Worm (Caenorhabditis elegans) whole organism, L1 larva: ENCODE results near the gene Y46G5A.22.

ENCODE experiments used
- C16A3.4 ChIP-seq: fragments of 150-350 bp; optimal IDR thresholded peaks from 2 replicates; lab custom pipeline; 2014; ENCODE audit warnings: missing biosample characterization, missing genetic modification characterization
- C34B4.2 ChIP-seq: sonication (generic microtip); optimal IDR thresholded peaks from 2 replicates; lab custom pipeline; 2017; ENCODE audit warnings: mild to moderate bottlenecking, missing genetic modification characterization, missing compliant biosample characterization
- ama-1 ChIP-seq: fragments of 150-350 bp; optimal IDR thresholded peaks from 2 replicates; lab custom pipeline; 2014
- ceh-8 ChIP-seq: fragments of 200-800 bp; sonication (Bioruptor generic); optimal IDR thresholded peaks from 2 replicates; lab custom pipeline; 2018; ENCODE audit warnings: mild to moderate bottlenecking, missing genetic modification characterization, moderate library complexity, missing compliant biosample characterization
- ceh-82 ChIP-seq, 3 experiments: fragments of 150-350 bp in 1 of 3; sonication (generic microtip) in 2 of 3; optimal IDR thresholded peaks; 2 replicates each; lab custom pipeline; 2014 to 2017; ENCODE audit warnings: missing biosample characterization in 3 of 3, missing genetic modification characterization in 3 of 3
- efl-1 ChIP-seq, 4 experiments: fragments of 150-350 bp; optimal IDR thresholded peaks in 3 of 4; peaks in 1 of 4; 1 replicate in 1 of 4; 2 replicates in 3 of 4; lab custom pipeline; 2014; ENCODE audit warnings: missing biosample characterization in 2 of 4, missing genetic modification characterization in 2 of 4, missing genetic modification reagents in 2 of 4
- elt-2 ChIP-seq: sonication (generic microtip); optimal IDR thresholded peaks from 2 replicates; lab custom pipeline; 2016; ENCODE audit warnings: missing genetic modification characterization, mild to moderate bottlenecking, inconsistent platforms, missing compliant biosample characterization, missing genetic modification reagents
- elt-3 ChIP-seq, 6 experiments: fragments of 150-350 bp in 1 of 6; sonication (generic microtip); optimal IDR thresholded peaks; 2 replicates each; lab custom pipeline; 2017 to 2018; ENCODE audit warnings: missing biosample characterization in 6 of 6, missing genetic modification characterization in 6 of 6, inconsistent platforms in 1 of 6
- fkh-10 ChIP-seq: sonication (generic microtip); optimal IDR thresholded peaks from 2 replicates; lab custom pipeline; 2017; ENCODE audit warnings: missing biosample characterization, missing genetic modification reagents, missing genetic modification characterization
- fkh-4 ChIP-seq: sonication (generic microtip); optimal IDR thresholded peaks from 2 replicates; lab custom pipeline; 2016; ENCODE audit warnings: missing compliant biosample characterization, missing genetic modification characterization, borderline replicate concordance
- fos-1 ChIP-seq: fragments of 150-350 bp; optimal IDR thresholded peaks from 2 replicates; lab custom pipeline; 2014; ENCODE audit warnings: missing biosample characterization, missing genetic modification characterization
- grh-1 ChIP-seq: fragments of 200-800 bp; sonication (Bioruptor generic); IDR thresholded peaks from 2 replicates; pipeline ENCODE4 v1.3.6; 2022; ENCODE audit warnings: missing genetic modification reagents, missing genetic modification characterization, missing compliant biosample characterization
- isw-1 ChIP-seq: fragments of 200-800 bp; sonication (Bioruptor generic); IDR thresholded peaks from 2 replicates; pipeline ENCODE4 v1.3.6; 2022; ENCODE audit warnings: missing genetic modification characterization, missing compliant biosample characterization
- jun-1 ChIP-seq: fragments of 150-350 bp; optimal IDR thresholded peaks from 2 replicates; lab custom pipeline; 2014; ENCODE audit warnings: missing biosample characterization, missing genetic modification reagents, missing genetic modification characterization
- lin-13 ChIP-seq: fragments of 150-350 bp; optimal IDR thresholded peaks from 2 replicates; lab custom pipeline; 2014; ENCODE audit warnings: missing biosample characterization, missing genetic modification reagents, missing genetic modification characterization
- lin-14 ChIP-seq: fragments of 200-800 bp; sonication (Bioruptor generic); optimal IDR thresholded peaks from 2 replicates; lab custom pipeline; 2018; ENCODE audit warnings: mild to moderate bottlenecking, missing genetic modification characterization, moderate library complexity, missing compliant biosample characterization
- lin-35 ChIP-seq, 2 experiments: fragments of 150-350 bp; optimal IDR thresholded peaks; 2 replicates each; lab custom pipeline; 2014; ENCODE audit warnings: missing biosample characterization in 2 of 2, missing genetic modification characterization in 2 of 2, missing genetic modification reagents in 2 of 2
- lin-39 ChIP-seq: fragments of 150-350 bp; optimal IDR thresholded peaks from 2 replicates; lab custom pipeline; 2014; ENCODE audit warnings: missing biosample characterization, missing genetic modification reagents, missing genetic modification characterization
- mdl-1 ChIP-seq, 2 experiments: fragments of 150-350 bp; optimal IDR thresholded peaks; 2 replicates each; lab custom pipeline; 2014 to 2017; ENCODE audit warnings: missing biosample characterization in 2 of 2, missing genetic modification characterization in 2 of 2, inconsistent platforms in 1 of 2
- nhr-11 ChIP-seq: fragments of 150-350 bp; optimal IDR thresholded peaks from 2 replicates; lab custom pipeline; 2014; ENCODE audit warnings: missing biosample characterization, missing genetic modification characterization
- nhr-19 ChIP-seq: fragments of 200-800 bp; sonication (Bioruptor generic); conservative IDR thresholded peaks from 2 replicates; pipeline ENCODE4 v1.3.6; 2022; ENCODE audit warnings: missing genetic modification characterization, missing compliant biosample characterization
- nhr-237 ChIP-seq: fragments of 150-350 bp; optimal IDR thresholded peaks from 2 replicates; lab custom pipeline; 2014; ENCODE audit warnings: missing biosample characterization, missing genetic modification characterization
- nhr-28 ChIP-seq: fragments of 150-350 bp; optimal IDR thresholded peaks from 2 replicates; lab custom pipeline; 2014; ENCODE audit warnings: missing biosample characterization, missing genetic modification characterization
- nhr-71 ChIP-seq: sonication (generic microtip); optimal IDR thresholded peaks from 2 replicates; lab custom pipeline; 2016; ENCODE audit warnings: mild to moderate bottlenecking, missing genetic modification characterization, moderate library complexity, missing compliant biosample characterization
- nhr-77 ChIP-seq: fragments of 150-350 bp; optimal IDR thresholded peaks from 2 replicates; lab custom pipeline; 2014; ENCODE audit warnings: missing biosample characterization, missing genetic modification characterization
- nhr-84 ChIP-seq: sonication (generic microtip); optimal IDR thresholded peaks from 2 replicates; lab custom pipeline; 2017; ENCODE audit warnings: missing biosample characterization, missing genetic modification characterization
- nhr-85 ChIP-seq: sonication (generic microtip); peaks from one replicate; lab custom pipeline; 2016; ENCODE audit warnings: missing genetic modification characterization, inconsistent platforms, missing compliant biosample characterization
- pqm-1 ChIP-seq: sonication (generic microtip); optimal IDR thresholded peaks from 3 replicates; lab custom pipeline; 2017; ENCODE audit warnings: missing biosample characterization, missing genetic modification characterization
- rnt-1 ChIP-seq: sonication (generic microtip); optimal IDR thresholded peaks from 2 replicates; lab custom pipeline; 2016; ENCODE audit warnings: mild to moderate bottlenecking, missing genetic modification characterization, moderate library complexity, missing compliant biosample characterization
- snpc-4 ChIP-seq: fragments of 150-350 bp; optimal IDR thresholded peaks from 2 replicates; lab custom pipeline; 2014; ENCODE audit warnings: missing biosample characterization, missing genetic modification characterization
- tbx-2 ChIP-seq: sonication (generic microtip); optimal IDR thresholded peaks from 2 replicates; lab custom pipeline; 2016; ENCODE audit warnings: missing genetic modification characterization, missing compliant biosample characterization
- zag-1 ChIP-seq: fragments of 150-350 bp; optimal IDR thresholded peaks from 2 replicates; lab custom pipeline; 2014; ENCODE audit warnings: missing biosample characterization, missing genetic modification characterization
- ztf-11 ChIP-seq, 2 experiments: sonication (generic microtip); optimal IDR thresholded peaks; 2 replicates each; lab custom pipeline; 2016 to 2017; ENCODE audit warnings: missing genetic modification characterization in 2 of 2, missing biosample characterization in 1 of 2, missing compliant biosample characterization in 1 of 2

The Y46G5A.22 gene

ce11 chrII:12797211-12797794 lies 21.1 kb downstream of the Y46G5A.22 start (continued):
- TF ChIP-seq nhr-85 (tag; lab: Kevin White, UChicago) (no peak), ceh-82 (tag; optimal IDR thresholded peaks at IDR 0.05; lab: Kevin White, UChicago) (no peak), lin-35 (GFP tag; optimal IDR thresholded peaks at IDR 0.05; lab: Kevin White, UChicago) (peak in 1 of 2 experiments; percentile 2), ama-1 (lab: Kevin White, UChicago) (no peak), lin-14 (peak; percentile 52), rnt-1 (tag; lab: Kevin White, UChicago) (peak; percentile 20), ceh-8 (GFP tag; lab: Kevin White, UChicago) (no peak), jun-1 (tag; lab: Kevin White, UChicago) (no peak), lin-39 (tag; lab: Kevin White, UChicago) (no peak), fos-1 (tag; lab: Kevin White, UChicago) (no peak), fkh-4 (tag; lab: Kevin White, UChicago) (no peak), grh-1 (GFP tag; lab: Robert Waterston, UW) (no peak), fkh-10 (peak; percentile 10), tbx-2 (tag; lab: Kevin White, UChicago) (no peak), zag-1 (tag; lab: Kevin White, UChicago) (no peak)
- TF ChIP-seq, all 84 proteins: peak for 9

DNA sequence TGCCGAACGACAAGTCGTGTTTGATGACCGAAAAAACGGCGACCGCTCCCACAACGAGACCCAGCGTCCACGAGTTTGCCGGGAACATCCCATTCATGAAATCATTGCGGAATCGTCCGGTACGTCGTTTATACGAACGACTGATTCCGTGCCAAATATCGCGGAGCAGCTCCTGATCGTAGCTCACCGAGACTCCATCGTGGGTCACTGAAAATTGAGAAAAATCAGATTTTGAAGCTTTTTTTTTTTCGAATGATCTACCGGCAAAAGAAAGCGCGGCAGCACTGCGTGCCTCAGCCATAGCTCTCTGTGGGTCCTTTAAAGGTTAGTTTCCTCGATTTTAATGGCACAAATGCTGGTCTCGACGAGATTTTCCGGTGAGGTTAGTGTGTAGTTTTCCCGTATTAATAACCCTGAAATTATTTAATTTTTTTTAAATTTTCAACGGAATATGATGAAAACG lies 22.3 kb downstream of the Y46G5A.22 start, which contains the start of gene cpt-1:
TSS of gene cpt-1 (minus strand) at position 413 of the 463 bp plus-strand sequence.
- peak; percentile 29 for TF ChIP-seq nhr-85 (tag; lab: Kevin White, UChicago)
- peak; percentile 1 for TF ChIP-seq nhr-71
- peak; percentile 21 for TF ChIP-seq elt-2 (tag; lab: Kevin White, UChicago)
- TF ChIP-seq C16A3.4 (tag; lab: Kevin White, UChicago) = no peak

DNA sequence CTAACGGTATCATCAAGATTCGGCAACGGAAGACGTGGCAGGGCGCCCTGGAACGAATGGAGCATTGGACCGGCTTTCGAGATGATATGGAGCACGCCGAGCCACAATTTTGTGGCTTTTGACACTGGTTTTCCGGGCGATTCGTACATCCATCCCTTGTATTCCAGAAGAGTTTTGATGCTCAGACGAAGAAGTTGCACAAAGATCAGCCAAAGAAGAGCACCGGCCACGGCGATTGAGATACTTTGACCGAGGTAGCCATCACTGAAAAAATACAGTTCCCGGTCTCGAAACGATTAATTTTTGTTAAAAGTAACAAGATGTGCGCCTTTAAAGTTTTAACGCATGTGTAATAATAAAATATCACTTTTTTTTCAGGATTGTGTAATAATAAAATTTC lies 23.2 kb downstream of the Y46G5A.22 start:
- TF ChIP-seq nhr-85 (tag; lab: Kevin White, UChicago) (no peak), rnt-1 (tag; lab: Kevin White, UChicago) (no peak), lin-13 (GFP tag; lab: Kevin White, UChicago) (no peak), efl-1 (optimal IDR thresholded peaks at IDR 0.05; lab: Kevin White, UChicago) (no peak), efl-1 (GFP tag; optimal IDR thresholded peaks at IDR 0.05 in 1 of 2; lab: Kevin White, UChicago) (peak in 1 of 2 experiments; percentile 7)

ce11 chrII:12790392-12790791 lies 28.0 kb downstream of the Y46G5A.22 start:
- TF ChIP-seq ztf-11 (tag; optimal IDR thresholded peaks at IDR 0.05; lab: Kevin White, UChicago) (no peak), fkh-10 (no peak), nhr-237 (tag; lab: Kevin White, UChicago) (no peak), C34B4.2 (tag; lab: Kevin White, UChicago) (no peak), pqm-1 (tag; lab: Kevin White, UChicago) (no peak), mdl-1 (tag; optimal IDR thresholded peaks at IDR 0.05; lab: Kevin White, UChicago) (no peak), elt-2 (tag; lab: Kevin White, UChicago) (no peak), snpc-4 (tag; lab: Kevin White, UChicago) (no peak), nhr-28 (tag; lab: Kevin White, UChicago) (no peak), elt-3 (tag; optimal IDR thresholded peaks at IDR 0.05; lab: Kevin White, UChicago) (no peak), nhr-19 (GFP tag; lab: Robert Waterston, UW) (no peak), grh-1 (GFP tag; lab: Robert Waterston, UW) (no peak), nhr-84 (no peak), lin-13 (GFP tag; lab: Kevin White, UChicago) (no peak), nhr-11 (tag; lab: Kevin White, UChicago) (no peak), isw-1 (GFP tag; lab: Robert Waterston, UW) (no peak), ceh-8 (GFP tag; lab: Kevin White, UChicago) (no peak), nhr-77 (tag; lab: Kevin White, UChicago) (no peak)
